Fruit fly (Drosophila melanogaster) whole organism, embryonic: ENCODE data around the gene heix.

Experiments used
- Atf-2 ChIP-seq: fragments of 200-800 bp; sonication (Bioruptor generic); optimal IDR thresholded peaks from 2 replicates; lab custom pipeline; 2016; ENCODE audit warnings: missing biosample characterization, missing genetic modification characterization
- BEAF-32 ChIP-seq: fragments of 200-800 bp; sonication (Bioruptor generic); optimal IDR thresholded peaks from 3 replicates; lab custom pipeline; 2017; ENCODE audit warnings: missing biosample characterization, missing genetic modification characterization, mild to moderate bottlenecking, moderate library complexity, missing genetic modification reagents
- CG10543 ChIP-seq: fragments of 200-800 bp; sonication (Bioruptor generic); optimal IDR thresholded peaks from 3 replicates; lab custom pipeline; 2017; ENCODE audit warnings: missing biosample characterization, mild to moderate bottlenecking, missing genetic modification characterization, moderate library complexity
- CG12219 ChIP-seq: fragments of 200-800 bp; sonication (Bioruptor generic); optimal IDR thresholded peaks from 3 replicates; lab custom pipeline; 2018; ENCODE audit warnings: missing biosample characterization, mild to moderate bottlenecking, missing genetic modification characterization
- CG13123 ChIP-seq: fragments of 200-800 bp; sonication (Bioruptor generic); optimal IDR thresholded peaks from 2 replicates; lab custom pipeline; 2016; ENCODE audit warnings: missing biosample characterization, missing genetic modification characterization
- CG14050 ChIP-seq: fragments of 200-800 bp; sonication (Bioruptor generic); IDR thresholded peaks from 3 replicates; pipeline ENCODE4 v1.3.6; 2022; ENCODE audit warnings: missing biosample characterization, missing genetic modification characterization
- CG1647 ChIP-seq: fragments of 200-800 bp; sonication (Bioruptor generic); optimal IDR thresholded peaks from 3 replicates; lab custom pipeline; 2016; ENCODE audit warnings: missing biosample characterization, missing genetic modification characterization
- CG17612 ChIP-seq: fragments of 200-800 bp; sonication (Bioruptor generic); IDR thresholded peaks from 2 replicates; pipeline ENCODE4 v1.3.6; 2022; ENCODE audit warnings: missing biosample characterization, missing genetic modification characterization
- CG18764 ChIP-seq: fragments of 200-800 bp; sonication (Bioruptor generic); optimal IDR thresholded peaks from 3 replicates; lab custom pipeline; 2016; ENCODE audit warnings: missing biosample characterization, missing genetic modification characterization
- CG30403 ChIP-seq: fragments of 200-800 bp; sonication (Bioruptor generic); optimal IDR thresholded peaks from 3 replicates; lab custom pipeline; 2016; ENCODE audit warnings: missing biosample characterization, missing genetic modification characterization
- CG32772 ChIP-seq: fragments of 200-800 bp; sonication (Bioruptor generic); IDR thresholded peaks from 2 replicates; pipeline ENCODE4 v1.3.6; 2022; ENCODE audit warnings: missing biosample characterization, missing genetic modification characterization
- CG34376 ChIP-seq: fragments of 200-800 bp; sonication (Bioruptor generic); optimal IDR thresholded peaks from 2 replicates; lab custom pipeline; 2018; ENCODE audit warnings: missing biosample characterization, mild to moderate bottlenecking, missing genetic modification characterization
- CG3995 ChIP-seq: fragments of 200-800 bp; sonication (Bioruptor generic); optimal IDR thresholded peaks from 3 replicates; lab custom pipeline; 2016; ENCODE audit warnings: missing biosample characterization, missing genetic modification characterization
- CG4404 ChIP-seq: fragments of 200-800 bp; sonication (Bioruptor generic); IDR thresholded peaks from 2 replicates; pipeline ENCODE4 v1.3.6; 2022; ENCODE audit warnings: missing biosample characterization, missing genetic modification characterization
- CG6683 ChIP-seq: fragments of 200-800 bp; sonication (Bioruptor generic); optimal IDR thresholded peaks from 2 replicates; lab custom pipeline; 2017; ENCODE audit warnings: missing biosample characterization, mild to moderate bottlenecking, missing genetic modification characterization, missing genetic modification reagents
- CG6765 ChIP-seq: fragments of 200-800 bp; sonication (Bioruptor generic); optimal IDR thresholded peaks from 3 replicates; lab custom pipeline; 2017; ENCODE audit warnings: missing biosample characterization, mild to moderate bottlenecking, missing genetic modification characterization
- CG7745 ChIP-seq: fragments of 200-800 bp; sonication (Bioruptor generic); optimal IDR thresholded peaks from 2 replicates; lab custom pipeline; 2018; ENCODE audit warnings: missing biosample characterization, mild to moderate bottlenecking, missing genetic modification characterization, moderate library complexity
- CG9817 ChIP-seq: fragments of 200-800 bp; sonication (Bioruptor generic); optimal IDR thresholded peaks from 2 replicates; lab custom pipeline; 2018; ENCODE audit warnings: missing biosample characterization, mild to moderate bottlenecking, missing genetic modification characterization, moderate library complexity
- Dad ChIP-seq: fragments of 200-800 bp; sonication (Bioruptor generic); optimal IDR thresholded peaks from 3 replicates; lab custom pipeline; 2016; ENCODE audit warnings: missing biosample characterization, missing genetic modification characterization
- Dfd ChIP-seq, 2 experiments: fragments of >200 bp; optimal IDR thresholded peaks; 2 replicates each; lab custom pipeline; 2017; ENCODE audit warnings: missing biosample characterization in 2 of 2, missing genetic modification characterization in 2 of 2
- Dip3 ChIP-seq: fragments of 200-800 bp; sonication (Bioruptor generic); optimal IDR thresholded peaks from 3 replicates; lab custom pipeline; 2016; ENCODE audit warnings: missing biosample characterization, missing genetic modification characterization
- Doc2 ChIP-seq: fragments of 200-800 bp; sonication (Bioruptor generic); IDR thresholded peaks from 2 replicates; pipeline ENCODE4 v1.3.6; 2022; ENCODE audit warnings: missing biosample characterization, missing genetic modification characterization
- Gsc ChIP-seq: fragments of 200-800 bp; sonication (Bioruptor generic); IDR thresholded peaks from 2 replicates; pipeline ENCODE4 v1.3.6; 2022; ENCODE audit warnings: missing biosample characterization, missing genetic modification characterization
- Hmr ChIP-seq: fragments of 200-800 bp; sonication (Bioruptor generic); optimal IDR thresholded peaks from 3 replicates; lab custom pipeline; 2017; ENCODE audit warnings: mild to moderate bottlenecking, missing biosample characterization, missing genetic modification reagents, missing genetic modification characterization
- Hmx ChIP-seq: fragments of 200-800 bp; sonication (Bioruptor generic); optimal IDR thresholded peaks from 2 replicates; lab custom pipeline; 2016; ENCODE audit warnings: missing biosample characterization, missing genetic modification characterization
- NK7.1 ChIP-seq: fragments of 200-800 bp; sonication (Bioruptor generic); optimal IDR thresholded peaks from 3 replicates; lab custom pipeline; 2016; ENCODE audit warnings: missing biosample characterization, missing genetic modification characterization
- Neu2 ChIP-seq: fragments of 200-800 bp; sonication (Bioruptor generic); optimal IDR thresholded peaks from 3 replicates; lab custom pipeline; 2016; ENCODE audit warnings: missing biosample characterization, missing genetic modification characterization, borderline replicate concordance
- Oaz ChIP-seq: fragments of 200-800 bp; sonication (Bioruptor generic); IDR thresholded peaks from 2 replicates; pipeline ENCODE4 v1.3.6; 2022; ENCODE audit warnings: missing biosample characterization, missing genetic modification characterization
- Opbp ChIP-seq: fragments of 200-800 bp; sonication (Bioruptor generic); IDR thresholded peaks from 3 replicates; pipeline ENCODE4 v1.3.6; 2022; ENCODE audit warnings: missing biosample characterization, missing genetic modification characterization; ENCODE audit not compliant: partially characterized antibody
- Sox100B ChIP-seq: fragments of 200-800 bp; sonication (Bioruptor generic); optimal IDR thresholded peaks from 3 replicates; lab custom pipeline; 2018; ENCODE audit warnings: missing biosample characterization, mild to moderate bottlenecking, missing genetic modification characterization
- Sry-β ChIP-seq: fragments of 200-800 bp; sonication (Bioruptor generic); optimal IDR thresholded peaks from 2 replicates; lab custom pipeline; 2018; ENCODE audit warnings: missing biosample characterization, mild to moderate bottlenecking, missing genetic modification characterization, moderate library complexity
- Sry-δ ChIP-seq: fragments of 200-800 bp; sonication (Bioruptor generic); optimal IDR thresholded peaks from 2 replicates; lab custom pipeline; 2016; ENCODE audit warnings: missing biosample characterization, missing genetic modification characterization
- Stat92E ChIP-seq, 3 experiments: fragments of >200 bp in 2 of 3; fragments of 200-800 bp in 1 of 3; sonication (Bioruptor generic) in 1 of 3; optimal IDR thresholded peaks; 2 replicates each; lab custom pipeline; 2017 to 2019; ENCODE audit warnings: missing biosample characterization in 3 of 3, missing genetic modification characterization in 3 of 3, mild to moderate bottlenecking in 1 of 3, moderate library complexity in 1 of 3
- Vsx1 ChIP-seq: fragments of 200-800 bp; sonication (Bioruptor generic); optimal IDR thresholded peaks from 2 replicates; lab custom pipeline; 2017; ENCODE audit warnings: missing biosample characterization, mild to moderate bottlenecking, missing genetic modification characterization, missing genetic modification reagents
- YL-1 ChIP-seq: fragments of 200-800 bp; sonication (Bioruptor generic); optimal IDR thresholded peaks from 3 replicates; lab custom pipeline; 2017; ENCODE audit warnings: missing biosample characterization, mild to moderate bottlenecking, missing genetic modification characterization
- ap ChIP-seq: fragments of 200-800 bp; sonication (Bioruptor generic); IDR thresholded peaks from 2 replicates; pipeline ENCODE4 v1.3.6; 2022; ENCODE audit warnings: missing biosample characterization, missing genetic modification characterization
- ci ChIP-seq: fragments of 200-800 bp; sonication (Bioruptor generic); IDR thresholded peaks from 3 replicates; pipeline ENCODE4 v1.3.6; 2022; ENCODE audit warnings: missing biosample characterization, missing genetic modification characterization
- danr ChIP-seq: fragments of 200-800 bp; sonication (Bioruptor generic); IDR thresholded peaks from 2 replicates; pipeline ENCODE4 v1.3.6; 2022; ENCODE audit warnings: missing biosample characterization, missing genetic modification characterization
- dpn ChIP-seq, 2 experiments: fragments of 200-800 bp; sonication (Bioruptor generic); optimal IDR thresholded peaks; 3 replicates each; lab custom pipeline; 2016; ENCODE audit warnings: missing biosample characterization in 2 of 2, missing genetic modification characterization in 2 of 2
- esg ChIP-seq: fragments of 200-800 bp; sonication (Bioruptor generic); conservative IDR thresholded peaks from 2 replicates; pipeline ENCODE4 v1.3.6; 2022; ENCODE audit warnings: missing biosample characterization, missing genetic modification characterization
- fu2 ChIP-seq: fragments of 200-800 bp; sonication (Bioruptor generic); optimal IDR thresholded peaks from 2 replicates; lab custom pipeline; 2016; ENCODE audit warnings: missing biosample characterization, missing genetic modification characterization
- gce ChIP-seq: fragments of 200-800 bp; sonication (Bioruptor generic); IDR thresholded peaks from 3 replicates; pipeline ENCODE4 v1.3.6; 2022; ENCODE audit warnings: missing biosample characterization, missing genetic modification characterization
- kni ChIP-seq: fragments of 200-800 bp; sonication (Bioruptor generic); optimal IDR thresholded peaks from 3 replicates; lab custom pipeline; 2017; ENCODE audit warnings: mild to moderate bottlenecking, missing biosample characterization, missing genetic modification reagents, missing genetic modification characterization
- lmd ChIP-seq: fragments of 200-800 bp; sonication (Bioruptor generic); IDR thresholded peaks from 2 replicates; pipeline ENCODE4 v1.3.6; 2022; ENCODE audit warnings: missing biosample characterization, missing genetic modification characterization
- mld ChIP-seq: fragments of 200-800 bp; sonication (Bioruptor generic); IDR thresholded peaks from 3 replicates; pipeline ENCODE4 v1.3.6; 2022; ENCODE audit warnings: missing biosample characterization, missing genetic modification characterization; ENCODE audit not compliant: partially characterized antibody
- pfk ChIP-seq: fragments of 200-800 bp; sonication (Bioruptor generic); optimal IDR thresholded peaks from 2 replicates; lab custom pipeline; 2018; ENCODE audit warnings: missing biosample characterization, mild to moderate bottlenecking, missing genetic modification characterization, moderate library complexity
- pho ChIP-seq: fragments of 200-800 bp; sonication (Bioruptor generic); optimal IDR thresholded peaks from 2 replicates; lab custom pipeline; 2016; ENCODE audit warnings: missing biosample characterization, missing genetic modification characterization
- salm ChIP-seq: fragments of 200-800 bp; sonication (Bioruptor generic); optimal IDR thresholded peaks from 2 replicates; lab custom pipeline; 2018; ENCODE audit warnings: missing biosample characterization, mild to moderate bottlenecking, missing genetic modification characterization
- ttk ChIP-seq: fragments of 200-800 bp; sonication (Bioruptor generic); IDR thresholded peaks from 2 replicates; pipeline ENCODE4 v2.1.2; 2022; ENCODE audit warnings: missing biosample characterization, missing genetic modification characterization

heix gene

dm6 chr2L:16269232-16270134, 30.2 kb downstream of the heix start (continued):
- TF ChIP-seq Neu2 (GFP tag; lab: Kevin White, UChicago) (no peak), CG32772 (GFP tag; lab: Robert Waterston, UW) (no peak), CG7745 (tag; lab: Kevin White, UChicago) (no peak), gce (GFP tag; lab: Robert Waterston, UW) (no peak), CG6765 (GFP tag; lab: Kevin White, UChicago) (peak; percentile 97), danr (GFP tag; lab: Robert Waterston, UW) (no peak), Doc2 (GFP tag; lab: Robert Waterston, UW) (no peak), NK7.1 (GFP tag; lab: Kevin White, UChicago) (peak; percentile 39), Atf-2 (GFP tag; lab: Kevin White, UChicago) (no peak), Dip3 (GFP tag; lab: Kevin White, UChicago) (no peak), Stat92E (GFP tag; optimal IDR thresholded peaks at IDR 0.05; lab: Kevin White, UChicago) (no peak), CG17612 (GFP tag; lab: Robert Waterston, UW) (no peak), CG34376 (peak; percentile 99), pho (GFP tag; lab: Kevin White, UChicago) (peak; percentile 29), mld (no peak), ci (GFP tag; lab: Robert Waterston, UW) (no peak), lmd (GFP tag; lab: Robert Waterston, UW) (no peak), Vsx1 (GFP tag; lab: Kevin White, UChicago) (peak; percentile 85), BEAF-32 (GFP tag; lab: Kevin White, UChicago) (no peak), ap (GFP tag; lab: Robert Waterston, UW) (no peak), CG3995 (GFP tag; lab: Kevin White, UChicago) (no peak), Hmr (GFP tag; lab: Kevin White, UChicago) (peak; percentile 92), Gsc (GFP tag; lab: Robert Waterston, UW) (no peak), Sry-β (peak; percentile 52), CG1647 (GFP tag; lab: Kevin White, UChicago) (no peak), Dad (peak; percentile 36), YL-1 (GFP tag; lab: Kevin White, UChicago) (peak; percentile 98), esg (GFP tag; lab: Robert Waterston, UW) (no peak), CG12219 (GFP tag; lab: Kevin White, UChicago) (peak; percentile 85), CG13123 (GFP tag; lab: Kevin White, UChicago) (no peak), Sox100B (GFP tag; lab: Kevin White, UChicago) (peak; percentile 81), CG10543 (peak; percentile 96), CG6683 (GFP tag; lab: Kevin White, UChicago) (peak; percentile 87), Hmx (GFP tag; lab: Kevin White, UChicago) (no peak), CG14050 (GFP tag; lab: Robert Waterston, UW) (no peak), dpn (GFP tag; optimal IDR thresholded peaks at IDR 0.05; lab: Kevin White, UChicago) (no peak), kni (GFP tag; lab: Kevin White, UChicago) (peak; percentile 93), CG30403 (no peak), CG18764 (GFP tag; lab: Kevin White, UChicago) (no peak), ttk (GFP tag; lab: Robert Waterston, UW) (no peak), fu2 (GFP tag; lab: Kevin White, UChicago) (no peak), pfk (GFP tag; lab: Kevin White, UChicago) (peak; percentile 100), Sry-δ (GFP tag; lab: Kevin White, UChicago) (no peak), CG9817 (tag; lab: Kevin White, UChicago) (no peak), CG4404 (GFP tag; lab: Robert Waterston, UW) (no peak), Oaz (GFP tag; lab: Robert Waterston, UW) (no peak), salm (tag; lab: Kevin White, UChicago) (peak; percentile 28), Dfd (GFP tag; optimal IDR thresholded peaks at IDR 0.05; lab: Kevin White, UChicago) (no peak), Opbp (GFP tag; lab: Robert Waterston, UW) (no peak)
